Fruit fly (Drosophila melanogaster): ENCODE results near the gene CG15365.

DNA sequence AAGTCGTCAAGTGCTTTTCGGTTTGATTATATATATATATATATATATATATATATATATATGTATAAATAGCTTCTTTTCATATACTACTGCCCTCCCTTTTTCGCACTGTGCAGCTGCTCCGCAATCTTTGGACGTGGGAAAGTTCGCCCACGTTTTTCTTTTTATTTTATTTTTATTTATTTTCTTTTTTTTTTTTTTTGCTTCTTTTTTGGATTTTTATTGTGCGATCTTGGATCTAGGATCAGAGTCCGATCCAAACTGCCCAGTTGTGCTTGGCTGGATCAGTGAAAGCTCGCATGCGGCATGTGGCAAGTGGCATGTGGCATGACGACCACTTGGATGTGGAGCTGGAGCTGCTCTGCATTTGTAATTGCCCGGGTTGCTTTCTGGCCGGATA, 4.4 kb downstream of the CG15365 start:
- TF ChIP-seq CG12768 (GFP tag; optimal IDR thresholded peaks at IDR 0.05) (no peak), cic (GFP tag; optimal IDR thresholded peaks at IDR 0.05) (no peak), CG5204 (GFP tag; optimal IDR thresholded peaks at IDR 0.05) (no peak), kay (GFP tag; ENCODE audit: borderline replicate concordance) (no peak), cnc (optimal IDR thresholded peaks at IDR 0.05) (no peak), CG7101 (tag; optimal IDR thresholded peaks at IDR 0.05) (no peak), Clk (GFP tag; optimal IDR thresholded peaks at IDR 0.05) (no peak), toe (GFP tag; optimal IDR thresholded peaks at IDR 0.05) (no peak), CG1620 (GFP tag; optimal IDR thresholded peaks at IDR 0.05) (no peak), CG11617 (GFP tag; optimal IDR thresholded peaks at IDR 0.05) (no peak), CG33017 (tag; optimal IDR thresholded peaks at IDR 0.05) (no peak)
